Worm (Caenorhabditis elegans): Measurements from ENCODE around the gene F18E9.4.

ce11 chrX:8554029-8554428, 26.3 kb upstream of the F18E9.4 start:
- no peak for TF ChIP-seq flt-1 (GFP tag; IDR thresholded peaks at IDR 0.05)
- TF ChIP-seq ama-1 (optimal IDR thresholded peaks at IDR 0.05), result no peak
- no peak for TF ChIP-seq sea-1 (GFP tag; conservative IDR thresholded peaks at IDR 0.05)
- TF ChIP-seq hmg-4 (GFP tag; optimal IDR thresholded peaks at IDR 0.05), result no peak
